Worm (Caenorhabditis elegans): Measurements from ENCODE around the gene cyp-14A3.

The cyp-14A3 gene

ce11 chrX:13274102-13274501 lies at the start of gene cyp-14A3:
Gene cyp-14A3 (minus strand): TSS chrX:13274202.
- TF ChIP-seq nhr-12 (tag; optimal IDR thresholded peaks at IDR 0.05) (no peak), flh-1 (GFP tag; optimal IDR thresholded peaks at IDR 0.05) (no peak), ceh-39 (tag; optimal IDR thresholded peaks at IDR 0.05) (no peak), ham-2 (GFP tag; optimal IDR thresholded peaks at IDR 0.05) (no peak), elt-1 (tag; optimal IDR thresholded peaks at IDR 0.05; ENCODE audit: borderline replicate concordance, insufficient read depth) (no peak), elt-3 (tag; optimal IDR thresholded peaks at IDR 0.05) (no peak)

- no peak for TF ChIP-seq blmp-1 (tag; optimal IDR thresholded peaks at IDR 0.05)
- no peak for TF ChIP-seq lsy-2 (tag; optimal IDR thresholded peaks at IDR 0.05)
- TF ChIP-seq sem-2 (GFP tag; optimal IDR thresholded peaks at IDR 0.05), result no peak
- TF ChIP-seq cnd-1 (tag; optimal IDR thresholded peaks at IDR 0.05), result no peak
- no peak for TF ChIP-seq nhr-12 (tag; optimal IDR thresholded peaks at IDR 0.05)
- TF ChIP-seq unc-120 (tag; optimal IDR thresholded peaks at IDR 0.05; ENCODE audit: poor library complexity, severe bottlenecking), result no peak
- no peak for TF ChIP-seq hlh-1 (tag; optimal IDR thresholded peaks at IDR 0.05)
- no peak for TF ChIP-seq lin-13 (tag; optimal IDR thresholded peaks at IDR 0.05)
- no peak for TF ChIP-seq mab-5 (tag; optimal IDR thresholded peaks at IDR 0.05)
- no peak for TF ChIP-seq drap-1 (GFP tag; optimal IDR thresholded peaks at IDR 0.05)
- TF ChIP-seq ceh-43 (GFP tag; optimal IDR thresholded peaks at IDR 0.05), result no peak
- no peak for TF ChIP-seq elt-3 (tag; optimal IDR thresholded peaks at IDR 0.05)
Observed at ce11 chrX:13323697-13324096, 49.7 kb upstream of the cyp-14A3 start.

ce11 chrX:13322886-13323285 lies 48.9 kb upstream of the cyp-14A3 start, which contains the start of gene F46G10.2:
Gene F46G10.2 (plus strand): TSS chrX:13322963.
- no peak for TF ChIP-seq M03D4.4 (tag; optimal IDR thresholded peaks at IDR 0.05)
- TF ChIP-seq unc-62 (GFP tag; optimal IDR thresholded peaks at IDR 0.05), result no peak
- TF ChIP-seq nhr-237 (tag; optimal IDR thresholded peaks at IDR 0.05), result no peak
- no peak for TF ChIP-seq tbx-8 (GFP tag; optimal IDR thresholded peaks at IDR 0.05)
- no peak for TF ChIP-seq bed-3 (GFP tag; optimal IDR thresholded peaks at IDR 0.05)
- no peak for TF ChIP-seq cnd-1 (tag; optimal IDR thresholded peaks at IDR 0.05)
- no peak for TF ChIP-seq sem-2 (GFP tag; optimal IDR thresholded peaks at IDR 0.05)
- no peak for TF ChIP-seq ceh-39 (tag; optimal IDR thresholded peaks at IDR 0.05)
- no peak for TF ChIP-seq snpc-4 (tag; optimal IDR thresholded peaks at IDR 0.05)
- TF ChIP-seq ces-1 (GFP tag; optimal IDR thresholded peaks at IDR 0.05), result no peak
- TF ChIP-seq mls-2 (tag; optimal IDR thresholded peaks at IDR 0.05), result no peak
- no peak for TF ChIP-seq lsy-2 (tag; optimal IDR thresholded peaks at IDR 0.05)
- TF ChIP-seq ham-2 (GFP tag; optimal IDR thresholded peaks at IDR 0.05), result no peak
- TF ChIP-seq unc-120 (tag; optimal IDR thresholded peaks at IDR 0.05; ENCODE audit: poor library complexity, severe bottlenecking), result no peak
- TF ChIP-seq sptf-1 (tag; optimal IDR thresholded peaks at IDR 0.05), result no peak
- no peak for TF ChIP-seq hlh-1 (tag; optimal IDR thresholded peaks at IDR 0.05)
- TF ChIP-seq unc-39 (tag; optimal IDR thresholded peaks at IDR 0.05), result no peak

DNA sequence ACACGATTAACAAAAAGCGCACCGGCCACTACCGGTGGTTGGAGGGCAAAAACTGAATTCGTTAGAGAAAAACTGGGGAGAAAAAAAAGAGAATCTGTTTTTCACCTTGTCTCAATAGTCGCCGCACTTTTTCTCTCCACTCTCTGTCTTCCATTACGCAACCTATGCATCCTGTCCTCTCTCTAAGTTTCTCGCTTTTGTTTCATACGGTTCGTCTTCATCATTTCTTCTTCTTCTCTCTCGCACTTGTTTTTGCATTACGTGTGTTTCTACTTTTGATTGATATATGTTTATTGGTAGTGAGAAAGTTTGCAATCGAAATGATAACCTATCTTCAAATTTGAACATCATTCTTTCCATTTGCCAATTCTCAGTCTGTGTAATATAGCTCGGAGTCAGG lies 46.6 kb upstream of the cyp-14A3 start:
- TF ChIP-seq zip-8 (tag; optimal IDR thresholded peaks at IDR 0.05) (peak; percentile 2), nhr-12 (tag; optimal IDR thresholded peaks at IDR 0.05) (no peak), lin-13 (tag; optimal IDR thresholded peaks at IDR 0.05) (no peak), unc-62 (GFP tag; optimal IDR thresholded peaks at IDR 0.05) (peak; percentile 27)

ce11 chrX:13318316-13318715 lies 44.3 kb upstream of the cyp-14A3 start:
- TF ChIP-seq sptf-1 (tag; optimal IDR thresholded peaks at IDR 0.05), result no peak
- TF ChIP-seq hlh-1 (tag; optimal IDR thresholded peaks at IDR 0.05), result peak; percentile 16

ce11 chrX:13317532-13317931 lies 43.5 kb upstream of the cyp-14A3 start:
- peak; percentile 80 for TF ChIP-seq hlh-1 (tag; optimal IDR thresholded peaks at IDR 0.05)
- TF ChIP-seq tbx-8 (GFP tag; optimal IDR thresholded peaks at IDR 0.05), result no peak

DNA sequence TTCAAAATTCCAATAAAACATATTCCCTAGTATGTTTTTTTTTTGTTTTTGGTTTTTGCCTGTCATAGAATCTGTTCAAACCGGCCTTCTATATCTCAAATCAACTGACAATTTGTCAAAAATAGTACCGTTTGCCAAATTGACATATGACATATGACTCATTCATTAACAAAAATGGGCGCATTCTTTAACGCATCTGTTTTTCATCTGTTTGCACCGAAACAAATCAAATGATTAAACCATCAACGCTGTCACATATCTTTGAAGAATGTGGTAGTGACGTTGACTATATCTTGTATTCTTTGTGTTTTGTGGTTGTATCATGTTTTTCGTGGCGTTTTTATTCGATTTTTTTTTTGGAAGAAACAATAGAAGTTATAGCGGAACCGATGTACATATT lies 41.1 kb upstream of the cyp-14A3 start:
- TF ChIP-seq ceh-39 (tag; optimal IDR thresholded peaks at IDR 0.05) (no peak), nhr-12 (tag; optimal IDR thresholded peaks at IDR 0.05) (no peak), lin-32 (GFP tag; optimal IDR thresholded peaks at IDR 0.05) (no peak), nhr-28 (tag; optimal IDR thresholded peaks at IDR 0.05) (no peak), nhr-2 (tag; optimal IDR thresholded peaks at IDR 0.05) (no peak), unc-39 (tag; optimal IDR thresholded peaks at IDR 0.05) (no peak), unc-120 (tag; optimal IDR thresholded peaks at IDR 0.05; ENCODE audit: poor library complexity, severe bottlenecking) (no peak), nhr-76 (tag; optimal IDR thresholded peaks at IDR 0.05) (no peak), M03D4.4 (tag; optimal IDR thresholded peaks at IDR 0.05) (no peak), hlh-1 (tag; optimal IDR thresholded peaks at IDR 0.05) (no peak), tbx-8 (GFP tag; optimal IDR thresholded peaks at IDR 0.05) (no peak), zip-8 (tag; optimal IDR thresholded peaks at IDR 0.05) (no peak), snpc-4 (tag; optimal IDR thresholded peaks at IDR 0.05) (no peak)
